Fruit fly (Drosophila melanogaster): ENCODE results near the gene Adck5.

DNA sequence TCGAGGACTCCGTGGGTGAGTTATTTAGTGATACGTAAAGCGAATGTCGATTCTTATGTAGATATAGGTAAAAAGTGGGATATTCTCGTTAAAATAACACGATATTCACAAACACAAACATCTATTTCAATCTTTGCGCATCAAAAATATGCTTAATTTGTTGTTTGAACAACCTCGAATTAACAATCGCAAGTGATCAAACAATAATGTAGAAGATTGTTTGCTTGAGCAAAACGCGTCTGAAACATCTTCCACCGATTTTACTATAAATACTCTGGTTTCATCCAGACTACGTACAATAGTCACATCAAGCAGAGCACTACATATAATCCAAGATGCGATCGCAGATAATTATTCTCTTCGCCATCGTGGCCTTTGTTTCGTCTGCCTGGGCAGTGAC, 39.1 kb upstream of the Adck5 start, which contains the start of gene nol:
- TF ChIP-seq tj (GFP tag; optimal IDR thresholded peaks at IDR 0.05) (no peak), CG1620 (GFP tag; optimal IDR thresholded peaks at IDR 0.05) (no peak), cnc (optimal IDR thresholded peaks at IDR 0.05) (no peak), CG11617 (GFP tag; optimal IDR thresholded peaks at IDR 0.05) (no peak), CG33017 (tag; optimal IDR thresholded peaks at IDR 0.05) (no peak), toe (GFP tag; optimal IDR thresholded peaks at IDR 0.05) (no peak)
